Worm (Caenorhabditis elegans) whole organism, L4/young adult: ENCODE measurements around the gene ZK262.2.

Experiments
- W03F9.2 ChIP-seq: fragments of 150-350 bp; optimal IDR thresholded peaks from 2 replicates; lab custom pipeline; 2014; ENCODE audit warnings: missing biosample characterization, missing genetic modification characterization
- dao-5 ChIP-seq: sonication (generic microtip); optimal IDR thresholded peaks from 2 replicates; lab custom pipeline; 2016; ENCODE audit warnings: missing genotype, missing genetic modification characterization, moderate library complexity, missing compliant biosample characterization
- him-1 ChIP-seq: sonication (generic microtip); optimal IDR thresholded peaks from 2 replicates; lab custom pipeline; 2016; ENCODE audit warnings: missing genotype, missing genetic modification reagents, missing genetic modification characterization, missing compliant biosample characterization

DNA sequence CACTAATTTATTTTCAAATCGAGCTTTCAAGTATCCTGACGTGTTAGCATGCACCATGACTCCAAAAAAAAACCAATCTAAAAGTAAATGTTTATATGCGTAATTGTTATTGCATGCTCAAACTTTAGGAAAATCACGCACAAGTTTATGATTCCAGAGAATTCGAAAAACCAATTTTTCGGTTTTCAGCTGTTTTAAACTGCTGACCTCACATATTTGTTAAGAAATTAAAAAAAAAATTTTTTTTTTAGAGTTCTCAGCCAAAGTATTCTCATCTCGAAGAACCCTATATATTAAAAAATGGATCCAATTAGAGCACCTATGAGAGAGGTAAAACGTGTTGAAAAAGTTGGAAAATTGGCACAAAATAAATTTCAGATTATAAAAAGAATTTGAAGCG lies 38.6 kb downstream of the ZK262.2 start, which contains the start of gene Y51A2B.2:
- TF ChIP-seq him-1 (tag; lab: Kevin White, UChicago) (no peak), W03F9.2 (tag; lab: Kevin White, UChicago) (no peak), dao-5 (tag; lab: Kevin White, UChicago) (no peak)
